Worm (Caenorhabditis elegans) whole organism, early embryonic: Measurements from ENCODE around the gene W02A2.5.

Source experiments
- B0310.2 ChIP-seq: sonication (generic microtip); optimal IDR thresholded peaks from 2 replicates; lab custom pipeline; 2016; ENCODE audit warnings: mild to moderate bottlenecking, missing genetic modification characterization, missing compliant biosample characterization
- ama-1 ChIP-seq: fragments of 150-350 bp; optimal IDR thresholded peaks from 2 replicates; lab custom pipeline; 2014
- ceh-13 ChIP-seq: fragments of 200-800 bp; sonication (Bioruptor generic); optimal IDR thresholded peaks from 2 replicates; lab custom pipeline; 2018; ENCODE audit warnings: mild to moderate bottlenecking, missing genetic modification characterization, missing compliant biosample characterization
- pes-1 ChIP-seq: fragments of 200-800 bp; sonication (Bioruptor generic); IDR thresholded peaks from 2 replicates; pipeline ENCODE4 v1.3.6; 2022; ENCODE audit warnings: missing genetic modification reagents, missing genetic modification characterization, missing compliant biosample characterization
- tbx-11 ChIP-seq: fragments of 200-800 bp; sonication (Bioruptor generic); IDR thresholded peaks from 2 replicates; pipeline ENCODE4 v1.3.6; 2022; ENCODE audit warnings: missing genetic modification characterization, missing compliant biosample characterization

DNA sequence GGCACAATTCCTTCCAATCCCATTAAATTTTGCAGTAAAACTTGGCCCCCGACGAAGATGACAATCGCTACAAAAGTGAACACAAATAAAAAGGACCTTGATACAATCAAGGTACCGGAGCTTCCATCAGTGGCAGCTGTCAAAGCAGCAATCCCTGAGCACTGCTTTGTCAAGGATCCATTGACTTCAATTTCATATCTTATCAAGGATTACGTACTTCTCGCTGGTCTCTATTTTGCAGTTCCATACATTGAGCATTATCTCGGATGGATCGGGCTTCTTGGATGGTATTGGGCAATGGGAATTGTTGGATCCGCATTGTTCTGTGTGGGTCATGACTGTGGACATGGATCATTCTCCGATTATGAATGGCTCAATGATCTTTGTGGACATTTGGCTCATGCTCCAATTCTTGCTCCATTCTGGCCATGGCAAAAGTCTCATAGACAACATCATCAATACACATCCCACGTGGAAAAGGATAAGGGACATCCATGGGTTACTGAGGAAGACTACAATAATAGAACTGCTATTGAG lies 18.8 kb upstream of the W02A2.5 start, which contains the start of gene fat-2:
- TF ChIP-seq ceh-13 (GFP tag; lab: Kevin White, UChicago) (no peak), ama-1 (lab: Kevin White, UChicago) (no peak), tbx-11 (GFP tag; lab: Robert Waterston, UW) (no peak), B0310.2 (tag; lab: Kevin White, UChicago) (no peak), pes-1 (GFP tag; lab: Robert Waterston, UW) (no peak)
